Worm (Caenorhabditis elegans): Measurements from ENCODE around the gene ins-34.

The ins-34 gene

ce11 chrIV:14114357-14114756, 8.0 kb downstream of the ins-34 start:
- TF ChIP-seq nhr-237 (tag; optimal IDR thresholded peaks at IDR 0.05), result no peak
- TF ChIP-seq nhr-25 (tag; optimal IDR thresholded peaks at IDR 0.05), result no peak
- no peak for TF ChIP-seq pqm-1 (tag; optimal IDR thresholded peaks at IDR 0.05)
- no peak for TF ChIP-seq ztf-4 (tag; optimal IDR thresholded peaks at IDR 0.05)
- TF ChIP-seq nhr-12 (tag; optimal IDR thresholded peaks at IDR 0.05), result no peak
- TF ChIP-seq nhr-43 (tag; optimal IDR thresholded peaks at IDR 0.05; ENCODE audit: poor library complexity, severe bottlenecking), result no peak
- no peak for TF ChIP-seq mdl-1 (tag; optimal IDR thresholded peaks at IDR 0.05)
- no peak for TF ChIP-seq fkh-10 (GFP tag; optimal IDR thresholded peaks at IDR 0.05)
- no peak for TF ChIP-seq daf-12 (tag; optimal IDR thresholded peaks at IDR 0.05)
- no peak for TF ChIP-seq nhr-77 (tag; optimal IDR thresholded peaks at IDR 0.05)
- no peak for TF ChIP-seq unc-62 (GFP tag; optimal IDR thresholded peaks at IDR 0.05)
- no peak for TF ChIP-seq nhr-67 (tag; optimal IDR thresholded peaks at IDR 0.05)
- TF ChIP-seq unc-39 (tag; optimal IDR thresholded peaks at IDR 0.05), result no peak
- TF ChIP-seq fkh-2 (tag; optimal IDR thresholded peaks at IDR 0.05), result no peak
- TF ChIP-seq fos-1 (tag; optimal IDR thresholded peaks at IDR 0.05), result no peak
- no peak for TF ChIP-seq hmg-11 (tag; optimal IDR thresholded peaks at IDR 0.05)
- TF ChIP-seq zag-1 (tag; optimal IDR thresholded peaks at IDR 0.05), result no peak
- no peak for TF ChIP-seq ZK546.5 (tag; optimal IDR thresholded peaks at IDR 0.05)

ce11 chrIV:14115045-14115444, 8.7 kb downstream of the ins-34 start:
- no peak for TF ChIP-seq nhr-67 (tag; optimal IDR thresholded peaks at IDR 0.05)
- no peak for TF ChIP-seq mml-1 (tag; optimal IDR thresholded peaks at IDR 0.05)
- no peak for TF ChIP-seq nhr-12 (tag; optimal IDR thresholded peaks at IDR 0.05)
- TF ChIP-seq unc-39 (tag; optimal IDR thresholded peaks at IDR 0.05), result no peak
- TF ChIP-seq eor-1 (tag; optimal IDR thresholded peaks at IDR 0.05), result no peak
- no peak for TF ChIP-seq lsy-12 (tag; optimal IDR thresholded peaks at IDR 0.05)
- TF ChIP-seq ZK546.5 (tag; optimal IDR thresholded peaks at IDR 0.05), result no peak
- no peak for TF ChIP-seq nhr-77 (tag; optimal IDR thresholded peaks at IDR 0.05)
- no peak for TF ChIP-seq egl-5 (tag; optimal IDR thresholded peaks at IDR 0.05)
- no peak for TF ChIP-seq pqm-1 (tag; optimal IDR thresholded peaks at IDR 0.05)
- no peak for TF ChIP-seq nfya-1 (tag; optimal IDR thresholded peaks at IDR 0.05; ENCODE audit: insufficient read depth)
- no peak for TF ChIP-seq nhr-25 (tag; optimal IDR thresholded peaks at IDR 0.05)
- TF ChIP-seq skn-1 (tag; optimal IDR thresholded peaks at IDR 0.05), result no peak
- TF ChIP-seq unc-62 (GFP tag; optimal IDR thresholded peaks at IDR 0.05), result no peak
- no peak for TF ChIP-seq fos-1 (tag; optimal IDR thresholded peaks at IDR 0.05)
- no peak for TF ChIP-seq jun-1 (tag; optimal IDR thresholded peaks at IDR 0.05)

ce11 chrIV:14115556-14115955, 9.2 kb downstream of the ins-34 start:
- TF ChIP-seq snpc-4 (tag; optimal IDR thresholded peaks at IDR 0.05) (peak; percentile 51), nhr-67 (tag; optimal IDR thresholded peaks at IDR 0.05) (no peak)

ce11 chrIV:14119327-14119726, 13.0 kb downstream of the ins-34 start:
- TF ChIP-seq nfya-1 (tag; optimal IDR thresholded peaks at IDR 0.05; ENCODE audit: insufficient read depth) (peak; percentile 81), ama-1 (optimal IDR thresholded peaks at IDR 0.05) (no peak)

- TF ChIP-seq skn-1 (tag; optimal IDR thresholded peaks at IDR 0.05) (no peak), elt-3 (tag; optimal IDR thresholded peaks at IDR 0.05) (no peak), pqm-1 (tag; optimal IDR thresholded peaks at IDR 0.05) (no peak), egl-5 (tag; optimal IDR thresholded peaks at IDR 0.05) (no peak), ceh-28 (tag; optimal IDR thresholded peaks at IDR 0.05) (no peak)
Measured at ce11 chrIV:14123956-14124355, 17.6 kb downstream of the ins-34 start, which contains the start of gene nkcc-1. Gene nkcc-1 (minus strand): TSS chrIV:14124056.

ce11 chrIV:14127805-14128610, 21.6 kb downstream of the ins-34 start, which contains the start of gene H12I19.115:
Gene H12I19.115 (minus strand): TSS chrIV:14127855.
- no peak for TF ChIP-seq elt-3 (tag; optimal IDR thresholded peaks at IDR 0.05)
- TF ChIP-seq eor-1 (tag; optimal IDR thresholded peaks at IDR 0.05), result no peak
- no peak for TF ChIP-seq mdl-1 (tag; optimal IDR thresholded peaks at IDR 0.05)
- TF ChIP-seq nfya-1 (tag; optimal IDR thresholded peaks at IDR 0.05; ENCODE audit: insufficient read depth), result peak; percentile 66
- no peak for TF ChIP-seq ztf-4 (tag; optimal IDR thresholded peaks at IDR 0.05)
- no peak for TF ChIP-seq egl-27 (tag; optimal IDR thresholded peaks at IDR 0.05)
- no peak for TF ChIP-seq nhr-11 (tag; optimal IDR thresholded peaks at IDR 0.05)
- no peak for TF ChIP-seq egl-5 (tag; optimal IDR thresholded peaks at IDR 0.05)
- TF ChIP-seq sea-2 (GFP tag; optimal IDR thresholded peaks at IDR 0.05), result no peak
- no peak for TF ChIP-seq skn-1 (tag; optimal IDR thresholded peaks at IDR 0.05)
- TF ChIP-seq nhr-12 (tag; optimal IDR thresholded peaks at IDR 0.05), result no peak
- no peak for TF ChIP-seq lin-15B (tag; optimal IDR thresholded peaks at IDR 0.05)
- TF ChIP-seq zag-1 (tag; optimal IDR thresholded peaks at IDR 0.05), result no peak
- TF ChIP-seq tbx-2 (tag; optimal IDR thresholded peaks at IDR 0.05), result no peak
- TF ChIP-seq unc-39 (tag; optimal IDR thresholded peaks at IDR 0.05), result no peak
- TF ChIP-seq snpc-4 (tag; optimal IDR thresholded peaks at IDR 0.05), result no peak
- no peak for TF ChIP-seq ama-1 (optimal IDR thresholded peaks at IDR 0.05)
- TF ChIP-seq elt-2 (tag; optimal IDR thresholded peaks at IDR 0.05), result peak; percentile 69
- no peak for TF ChIP-seq hmg-11 (tag; optimal IDR thresholded peaks at IDR 0.05)
- TF ChIP-seq pha-4 (tag; optimal IDR thresholded peaks at IDR 0.05), result no peak
- TF ChIP-seq unc-62 (GFP tag; optimal IDR thresholded peaks at IDR 0.05), result no peak
- TF ChIP-seq lin-39 (tag; optimal IDR thresholded peaks at IDR 0.05), result peak; percentile 58

All from whole organism, L3 larva.